Fruit fly (Drosophila melanogaster): ENCODE results near the gene Gr98a.
A peak's percentile ranks its signal among the peaks of the same experiment; 100 is the strongest.

Gr98a gene

dm6 chr3R:27440628-27441027 is 47.1 kb upstream of the Gr98a start, which contains the start of gene CG44290 (continued):
- no peak for TF ChIP-seq nerfin-2 (GFP tag; IDR thresholded peaks at IDR 0.05; ENCODE audit: partially characterized antibody)
- peak; percentile 18 for TF ChIP-seq lab (GFP tag; optimal IDR thresholded peaks at IDR 0.05)
- peak; percentile 31 for TF ChIP-seq CG30403 (GFP tag; optimal IDR thresholded peaks at IDR 0.05)
- TF ChIP-seq CG4424 (GFP tag; optimal IDR thresholded peaks at IDR 0.05): peak; percentile 65
- TF ChIP-seq CG15073 (GFP tag; optimal IDR thresholded peaks at IDR 0.05): no peak
- no peak for TF ChIP-seq cas (GFP tag; IDR thresholded peaks at IDR 0.05)
- TF ChIP-seq kay (GFP tag; optimal IDR thresholded peaks at IDR 0.05): peak; percentile 20
- peak; percentile 96 for TF ChIP-seq sens (GFP tag)
- TF ChIP-seq CTCF (GFP tag; optimal IDR thresholded peaks at IDR 0.05): no peak
- TF ChIP-seq jumu (GFP tag; optimal IDR thresholded peaks at IDR 0.05): peak; percentile 53
- TF ChIP-seq CG12155 (GFP tag; optimal IDR thresholded peaks at IDR 0.05): no peak
- TF ChIP-seq ssp (GFP tag; IDR thresholded peaks at IDR 0.05): peak; percentile 44; the same call in 1 of the 2 replicates
- no peak for TF ChIP-seq z (GFP tag; IDR thresholded peaks at IDR 0.05)
- no peak for TF ChIP-seq rib (GFP tag; IDR thresholded peaks at IDR 0.05)
- peak; percentile 85 for TF ChIP-seq CG1603 (tag; optimal IDR thresholded peaks at IDR 0.05)
- TF ChIP-seq sisA (GFP tag; IDR thresholded peaks at IDR 0.05): 0 out of 2 replicates have a peak, but pooled peaks have one; percentile 30
- peak; percentile 72 for TF ChIP-seq gem (tag; optimal IDR thresholded peaks at IDR 0.05)
- peak; percentile 60 for TF ChIP-seq Spps (tag; optimal IDR thresholded peaks at IDR 0.05)
- peak; percentile 37 for TF ChIP-seq CG15696 (tag; optimal IDR thresholded peaks at IDR 0.05)
- no peak for TF ChIP-seq hkb (optimal IDR thresholded peaks at IDR 0.05)
- 0 out of 2 replicates have a peak, but pooled peaks have one; percentile 36 for TF ChIP-seq hkb (GFP tag; IDR thresholded peaks at IDR 0.05)
- TF ChIP-seq Camta (GFP tag; optimal IDR thresholded peaks at IDR 0.05): peak; percentile 50
- TF ChIP-seq tx (GFP tag; optimal IDR thresholded peaks at IDR 0.05): no peak
- peak; percentile 40; the same call in 1 of the 2 replicates for TF ChIP-seq ap (GFP tag; IDR thresholded peaks at IDR 0.05)
- TF ChIP-seq CG12391 (tag; optimal IDR thresholded peaks at IDR 0.05): peak; percentile 59
- peak; percentile 69 for TF ChIP-seq gsb-n (tag; optimal IDR thresholded peaks at IDR 0.05)
- peak; percentile 53 for TF ChIP-seq CG7556 (GFP tag; optimal IDR thresholded peaks at IDR 0.05)
- peak in 1 of 2 experiments; percentile 44 for TF ChIP-seq Pdp1 (GFP tag; optimal IDR thresholded peaks at IDR 0.05)
- TF ChIP-seq HLH4C (GFP tag; IDR thresholded peaks at IDR 0.05; ENCODE audit: partially characterized antibody): no peak
- TF ChIP-seq MTF-1 (GFP tag; optimal IDR thresholded peaks at IDR 0.05; ENCODE audit: borderline replicate concordance): no peak
- no peak for TF ChIP-seq sc (optimal IDR thresholded peaks at IDR 0.05)
- TF ChIP-seq sc (GFP tag; optimal IDR thresholded peaks at IDR 0.05): peak; percentile 6
- TF ChIP-seq tna (GFP tag; IDR thresholded peaks at IDR 0.05; ENCODE audit: partially characterized antibody): no peak
- TF ChIP-seq Six4 (GFP tag; optimal IDR thresholded peaks at IDR 0.05): peak; percentile 11
- no peak for TF ChIP-seq gcm2 (GFP tag; optimal IDR thresholded peaks at IDR 0.05)
- TF ChIP-seq BtbVII (GFP tag; optimal IDR thresholded peaks at IDR 0.05): no peak
- no peak for TF ChIP-seq shn (GFP tag; optimal IDR thresholded peaks at IDR 0.05)
- no peak for TF ChIP-seq HmgZ (tag; optimal IDR thresholded peaks at IDR 0.05)
- TF ChIP-seq CG32772 (GFP tag; IDR thresholded peaks at IDR 0.05): 0 out of 2 replicates have a peak, but pooled peaks have one; percentile 28
- TF ChIP-seq mld (GFP tag; IDR thresholded peaks at IDR 0.05; ENCODE audit: partially characterized antibody): no peak
- no peak for TF ChIP-seq insv (GFP tag; optimal IDR thresholded peaks at IDR 0.05)
- peak; percentile 47 for TF ChIP-seq gcm (GFP tag; optimal IDR thresholded peaks at IDR 0.05)
- peak; percentile 43 for TF ChIP-seq CG8388 (GFP tag; optimal IDR thresholded peaks at IDR 0.05)
- peak; percentile 16 for TF ChIP-seq Oli (tag; optimal IDR thresholded peaks at IDR 0.05)
- peak; percentile 75 for TF ChIP-seq CG17361 (GFP tag; IDR thresholded peaks at IDR 0.05)
- TF ChIP-seq CG17829 (tag; optimal IDR thresholded peaks at IDR 0.05): peak; percentile 84
- TF ChIP-seq CG31388 (GFP tag; optimal IDR thresholded peaks at IDR 0.05): no peak
- no peak for TF ChIP-seq CG6854 (GFP tag; optimal IDR thresholded peaks at IDR 0.05)
- TF ChIP-seq phol (tag; optimal IDR thresholded peaks at IDR 0.05): peak; percentile 69
- peak; percentile 27; the same call in 1 of the 3 replicates for TF ChIP-seq Mrtf (GFP tag; IDR thresholded peaks at IDR 0.05)
- TF ChIP-seq CG9609 (GFP tag; optimal IDR thresholded peaks at IDR 0.05): no peak
- peak; percentile 21 for TF ChIP-seq CG15601 (tag; optimal IDR thresholded peaks at IDR 0.05)

All from whole organism, embryonic.